Fruit fly (Drosophila melanogaster): ENCODE data around the gene CG14565.

- TF ChIP-seq EcR (GFP tag; optimal IDR thresholded peaks at IDR 0.05) (no peak), Pif1B (GFP tag; optimal IDR thresholded peaks at IDR 0.05) (no peak)
Measured at dm6 chr3L:21718233-21718632, 25.8 kb downstream of the CG14565 start.

Measured in whole organism, pupa.